Worm (Caenorhabditis elegans) whole organism, L3 larva: ENCODE data around the gene srbc-5.

ENCODE experiments used
- aly-2 ChIP-seq: fragments of 150-350 bp; optimal IDR thresholded peaks from 2 replicates; lab custom pipeline; 2014; ENCODE audit warnings: missing biosample characterization, missing genetic modification characterization
- ama-1 ChIP-seq: fragments of 150-350 bp; optimal IDR thresholded peaks from 2 replicates; lab custom pipeline; 2018
- fkh-10 ChIP-seq: sonication (generic microtip); optimal IDR thresholded peaks from 2 replicates; lab custom pipeline; 2017; ENCODE audit warnings: missing biosample characterization, missing genetic modification reagents, missing genetic modification characterization
- lin-15B ChIP-seq: fragments of 150-350 bp; optimal IDR thresholded peaks from 2 replicates; lab custom pipeline; 2014; ENCODE audit warnings: missing biosample characterization, missing genetic modification characterization
- nfya-1 ChIP-seq: sonication (generic microtip); optimal IDR thresholded peaks from 2 replicates; lab custom pipeline; 2017; ENCODE audit warnings: missing genetic modification characterization, mild to moderate bottlenecking, missing compliant biosample characterization, antibody characterized with exemption, moderate library complexity; ENCODE audit not compliant: insufficient read depth
- nhr-25 ChIP-seq: sonication (generic microtip); optimal IDR thresholded peaks from 2 replicates; lab custom pipeline; 2017; ENCODE audit warnings: missing biosample characterization, missing genetic modification characterization
- nhr-28 ChIP-seq: fragments of 150-350 bp; optimal IDR thresholded peaks from 2 replicates; lab custom pipeline; 2014; ENCODE audit warnings: missing biosample characterization, missing genetic modification characterization
- nhr-76 ChIP-seq: fragments of 150-350 bp; sonication (generic microtip); optimal IDR thresholded peaks from 5 replicates; lab custom pipeline; 2014; ENCODE audit warnings: missing biosample characterization, missing genetic modification characterization
- snpc-4 ChIP-seq: fragments of 150-350 bp; optimal IDR thresholded peaks from 2 replicates; lab custom pipeline; 2014; ENCODE audit warnings: missing biosample characterization, missing genetic modification characterization
- unc-39 ChIP-seq: sonication (generic microtip); optimal IDR thresholded peaks from 4 replicates; lab custom pipeline; 2017; ENCODE audit warnings: missing biosample characterization, missing genetic modification characterization
- unc-62 ChIP-seq: fragments of 150-350 bp; sonication (generic microtip); optimal IDR thresholded peaks from 4 replicates; lab custom pipeline; 2014; ENCODE audit warnings: missing biosample characterization, missing genetic modification reagents, missing genetic modification characterization
- ztf-11 ChIP-seq: fragments of 150-350 bp; optimal IDR thresholded peaks from 2 replicates; lab custom pipeline; 2014; ENCODE audit warnings: missing biosample characterization, missing genetic modification characterization
- ztf-4 ChIP-seq: fragments of 150-350 bp; optimal IDR thresholded peaks from 2 replicates; lab custom pipeline; 2014; ENCODE audit warnings: missing biosample characterization, missing genetic modification characterization

ce11 chrV:3250153-3250552, 10.0 kb upstream of the srbc-5 start, which contains the start of gene T28A11.13:
- TF ChIP-seq fkh-10 (GFP tag; lab: Kevin White, UChicago) = no peak
- no peak for TF ChIP-seq ztf-11
- TF ChIP-seq ztf-4 = no peak
- no peak for TF ChIP-seq aly-2 (tag; lab: Kevin White, UChicago)
- TF ChIP-seq nhr-76 (tag; lab: Kevin White, UChicago) = no peak
- no peak for TF ChIP-seq lin-15B
- TF ChIP-seq nhr-25 = no peak
- no peak for TF ChIP-seq nfya-1 (tag; lab: Kevin White, UChicago)
- no peak for TF ChIP-seq unc-62 (GFP tag; lab: Kevin White, UChicago)
- TF ChIP-seq nhr-28 (tag; lab: Kevin White, UChicago) = no peak
- no peak for TF ChIP-seq snpc-4 (tag; lab: Kevin White, UChicago)
- no peak for TF ChIP-seq ama-1
- no peak for TF ChIP-seq unc-39 (tag; lab: Kevin White, UChicago)
